Fruit fly (Drosophila melanogaster) whole organism, wandering third instar larva: ENCODE measurements around the gene Ufd4.

Experiments
- Abd-B ChIP-seq: fragments of >200 bp; optimal IDR thresholded peaks from 2 replicates; lab custom pipeline; 2017; ENCODE audit warnings: missing biosample characterization, missing genetic modification characterization
- CG32264 ChIP-seq: fragments of 200-800 bp; sonication (Bioruptor generic); optimal IDR thresholded peaks from 2 replicates; lab custom pipeline; 2016; ENCODE audit warnings: missing biosample characterization, missing genetic modification characterization
- CrebA ChIP-seq: fragments of 200-800 bp; sonication (Bioruptor generic); optimal IDR thresholded peaks from 2 replicates; lab custom pipeline; 2016; ENCODE audit warnings: missing biosample characterization, mild to moderate bottlenecking, missing genetic modification characterization, borderline replicate concordance
- Hr83 ChIP-seq: fragments of 200-300 bp; sonication (Bioruptor generic); optimal IDR thresholded peaks from 2 replicates; lab custom pipeline; 2016; ENCODE audit warnings: missing biosample characterization, mild to moderate bottlenecking, missing genetic modification characterization, moderate library complexity; ENCODE audit not compliant: poor library complexity, severe bottlenecking
- Mio ChIP-seq: sonication (Bioruptor generic); optimal IDR thresholded peaks from 2 replicates; lab custom pipeline; 2016; ENCODE audit warnings: missing biosample characterization, missing genetic modification characterization
- Myc ChIP-seq: fragments of >200 bp; optimal IDR thresholded peaks from 2 replicates; lab custom pipeline; 2017
- OdsH ChIP-seq: fragments of 200-800 bp; sonication (Bioruptor generic); optimal IDR thresholded peaks from 2 replicates; lab custom pipeline; 2016; ENCODE audit warnings: missing biosample characterization, mild to moderate bottlenecking, missing genetic modification characterization
- br ChIP-seq: fragments of 200-800 bp; sonication (Bioruptor generic); optimal IDR thresholded peaks from 2 replicates; lab custom pipeline; 2016; ENCODE audit warnings: missing biosample characterization, missing genetic modification characterization
- ey ChIP-seq: fragments of 200-800 bp; sonication (Bioruptor generic); optimal IDR thresholded peaks from 2 replicates; lab custom pipeline; 2016; ENCODE audit warnings: missing biosample characterization, missing genetic modification characterization
- pan ChIP-seq: fragments of >200 bp; optimal IDR thresholded peaks from 2 replicates; lab custom pipeline; 2017
- psq ChIP-seq: fragments of 200-800 bp; sonication (Bioruptor generic); optimal IDR thresholded peaks from 3 replicates; lab custom pipeline; 2017; ENCODE audit warnings: missing biosample characterization, mild to moderate bottlenecking, missing genetic modification characterization, moderate library complexity
- usp ChIP-seq: fragments of >200 bp; optimal IDR thresholded peaks from 2 replicates; lab custom pipeline; 2017; ENCODE audit warnings: missing biosample characterization, missing genetic modification characterization

DNA sequence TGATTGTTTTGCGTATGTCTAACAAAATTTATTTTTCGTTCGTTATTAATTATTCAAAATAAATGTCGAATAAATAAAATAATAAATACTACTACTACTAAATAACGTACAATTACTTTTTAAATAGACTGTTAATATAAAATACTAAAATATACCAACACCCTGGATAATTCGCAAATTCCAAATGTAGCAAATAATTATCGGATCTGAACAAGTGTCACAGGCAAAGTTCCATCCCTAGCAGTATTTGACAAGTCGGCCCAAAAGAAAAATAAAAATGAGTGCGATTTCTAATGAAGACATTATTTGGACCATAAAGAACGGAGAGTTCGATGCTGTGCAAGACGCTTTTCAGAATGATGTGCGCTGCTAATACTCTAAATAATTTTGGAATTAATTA lies 49.2 kb upstream of the Ufd4 start, which contains the start of gene CG31715:
- TF ChIP-seq ey (GFP tag; lab: Kevin White, UChicago) (peak; percentile 9), pan (no peak), usp (GFP tag; lab: Kevin White, UChicago) (no peak), Abd-B (GFP tag; lab: Kevin White, UChicago) (no peak), Hr83 (GFP tag; lab: Kevin White, UChicago) (peak; percentile 32), Myc (lab: Kevin White, UChicago) (no peak), br (GFP tag; lab: Kevin White, UChicago) (no peak), psq (GFP tag; lab: Kevin White, UChicago) (peak; percentile 13), Mio (GFP tag; lab: Kevin White, UChicago) (no peak), CG32264 (GFP tag; lab: Kevin White, UChicago) (no peak), CrebA (GFP tag; lab: Kevin White, UChicago) (no peak), OdsH (no peak)
